Fruit fly (Drosophila melanogaster) whole organism, adult: ENCODE measurements around the gene CG33500.

ENCODE experiments used
- CG11617 ChIP-seq: fragments of 200-800 bp; sonication (Bioruptor generic); optimal IDR thresholded peaks from 2 replicates; lab custom pipeline; 2017; ENCODE audit warnings: mild to moderate bottlenecking, missing biosample characterization, missing genetic modification reagents, missing genetic modification characterization
- CG12768 ChIP-seq: fragments of 200-800 bp; sonication (Bioruptor generic); optimal IDR thresholded peaks from 2 replicates; lab custom pipeline; 2017; ENCODE audit warnings: missing biosample characterization, missing genetic modification characterization, mild to moderate bottlenecking, moderate library complexity, missing genetic modification reagents
- CG14711 ChIP-seq: fragments of 200-800 bp; sonication (Bioruptor generic); optimal IDR thresholded peaks from 2 replicates; lab custom pipeline; 2018; ENCODE audit warnings: missing biosample characterization, mild to moderate bottlenecking, missing genetic modification characterization, moderate library complexity
- CG1620 ChIP-seq: fragments of 200-800 bp; sonication (Bioruptor generic); optimal IDR thresholded peaks from 2 replicates; lab custom pipeline; 2016; ENCODE audit warnings: missing biosample characterization, missing genetic modification characterization
- CG33017 ChIP-seq: fragments of 200-800 bp; sonication (Bioruptor generic); optimal IDR thresholded peaks from 2 replicates; lab custom pipeline; 2018; ENCODE audit warnings: missing biosample characterization, mild to moderate bottlenecking, missing genetic modification characterization, moderate library complexity
- CG5204 ChIP-seq: fragments of 200-800 bp; sonication (Bioruptor generic); optimal IDR thresholded peaks from 2 replicates; lab custom pipeline; 2016; ENCODE audit warnings: missing biosample characterization, missing genetic modification characterization
- CG7045 ChIP-seq: fragments of 200-800 bp; sonication (Bioruptor generic); optimal IDR thresholded peaks from 2 replicates; lab custom pipeline; 2017; ENCODE audit warnings: missing biosample characterization, mild to moderate bottlenecking, missing genetic modification characterization
- CG7101 ChIP-seq: fragments of 200-800 bp; sonication (Bioruptor generic); optimal IDR thresholded peaks from 2 replicates; lab custom pipeline; 2018; ENCODE audit warnings: missing biosample characterization, mild to moderate bottlenecking, missing genetic modification characterization, moderate library complexity
- Clk ChIP-seq: fragments of 200-800 bp; sonication (Bioruptor generic); optimal IDR thresholded peaks from 2 replicates; lab custom pipeline; 2017; ENCODE audit warnings: missing biosample characterization, missing genetic modification characterization
- Crg-1 ChIP-seq: fragments of 200-800 bp; sonication (Bioruptor generic); optimal IDR thresholded peaks from 2 replicates; lab custom pipeline; 2016; ENCODE audit warnings: missing biosample characterization, missing genetic modification characterization
- Hr96 ChIP-seq: fragments of 200-800 bp; sonication (Bioruptor generic); optimal IDR thresholded peaks from 2 replicates; lab custom pipeline; 2016; ENCODE audit warnings: missing biosample characterization, missing genetic modification characterization
- Mnt ChIP-seq: fragments of 200-800 bp; sonication (Bioruptor generic); optimal IDR thresholded peaks from 2 replicates; lab custom pipeline; 2016; ENCODE audit warnings: missing biosample characterization, mild to moderate bottlenecking, missing genetic modification characterization
- bab1 ChIP-seq: fragments of 200-800 bp; sonication (Bioruptor generic); optimal IDR thresholded peaks from 3 replicates; lab custom pipeline; 2019; ENCODE audit warnings: missing biosample characterization, mild to moderate bottlenecking, missing genetic modification characterization, moderate library complexity
- cic ChIP-seq: fragments of 200-800 bp; sonication (Bioruptor generic); optimal IDR thresholded peaks from 2 replicates; lab custom pipeline; 2017; ENCODE audit warnings: missing biosample characterization, mild to moderate bottlenecking, missing genetic modification characterization, moderate library complexity
- cnc ChIP-seq, 2 experiments: fragments of >200 bp; optimal IDR thresholded peaks; 2 replicates each; lab custom pipeline; 2017
- kay ChIP-seq: fragments of 200-800 bp; sonication (Bioruptor generic); peaks from one replicate; lab custom pipeline; 2016; ENCODE audit warnings: missing biosample characterization, missing genetic modification characterization, borderline replicate concordance
- ovo ChIP-seq: fragments of 200-800 bp; sonication (Bioruptor generic); optimal IDR thresholded peaks from 2 replicates; lab custom pipeline; 2016; ENCODE audit warnings: missing biosample characterization, missing genetic modification characterization
- pad ChIP-seq: fragments of 200-800 bp; sonication (Bioruptor generic); optimal IDR thresholded peaks from 3 replicates; lab custom pipeline; 2017; ENCODE audit warnings: missing biosample characterization, missing genetic modification characterization, mild to moderate bottlenecking, moderate library complexity, missing genetic modification reagents
- tj ChIP-seq: fragments of 200-800 bp; sonication (Bioruptor generic); optimal IDR thresholded peaks from 3 replicates; lab custom pipeline; 2017; ENCODE audit warnings: missing biosample characterization, mild to moderate bottlenecking, missing genetic modification characterization, moderate library complexity
- toe ChIP-seq: fragments of 200-800 bp; sonication (Bioruptor generic); optimal IDR thresholded peaks from 2 replicates; lab custom pipeline; 2016; ENCODE audit warnings: missing biosample characterization, missing genetic modification characterization

CG33500 gene

DNA sequence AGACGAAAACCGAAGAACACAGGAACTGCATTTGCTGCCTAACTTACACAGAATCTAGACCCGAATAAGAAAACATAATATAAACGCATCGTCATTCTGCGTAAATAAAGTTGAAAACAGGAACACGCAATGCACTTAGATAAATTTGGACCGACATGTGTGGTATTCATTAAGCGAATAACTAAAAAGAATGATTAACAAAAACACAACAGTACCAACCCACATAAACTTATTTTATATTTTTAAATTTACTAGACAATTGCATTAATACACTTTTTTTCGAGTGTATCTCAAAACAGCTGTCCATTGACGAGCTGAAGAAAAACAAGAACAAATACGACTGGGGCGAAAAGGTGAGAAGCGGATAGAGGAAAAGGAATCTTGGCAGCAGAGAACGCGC, 45.9 kb downstream of the CG33500 start:
- TF ChIP-seq bab1: no peak
- TF ChIP-seq CG7101: peak; percentile 6
- no peak for TF ChIP-seq CG7045
- no peak for TF ChIP-seq Mnt (GFP tag; lab: Kevin White, UChicago)
- no peak for TF ChIP-seq CG12768 (GFP tag; lab: Kevin White, UChicago)
- peak; percentile 11 for TF ChIP-seq CG14711 (tag; lab: Kevin White, UChicago)
- no peak for TF ChIP-seq ovo (GFP tag; lab: Kevin White, UChicago)
- no peak for TF ChIP-seq cic (GFP tag; lab: Kevin White, UChicago)

DNA sequence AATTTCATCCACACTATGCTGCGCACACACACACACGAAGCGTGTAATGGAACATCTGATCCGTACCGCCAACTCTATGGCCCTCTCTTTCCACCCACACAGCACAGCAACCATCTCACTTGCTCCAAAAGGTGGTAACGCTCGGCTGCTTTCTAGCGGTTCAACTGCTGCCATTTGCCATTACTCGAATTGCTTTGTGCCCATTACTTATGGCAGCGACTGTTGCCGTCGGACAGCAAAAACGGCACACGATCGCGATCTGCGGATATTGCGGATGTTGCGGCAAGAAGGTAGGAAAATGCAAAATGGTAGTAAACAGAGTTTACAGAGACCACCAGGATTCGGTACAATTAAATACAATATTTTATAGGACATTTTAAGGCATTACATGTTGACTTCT, 46.4 kb downstream of the CG33500 start:
- TF ChIP-seq tj (GFP tag; lab: Kevin White, UChicago): no peak
- TF ChIP-seq cic (GFP tag; lab: Kevin White, UChicago): no peak
- TF ChIP-seq pad: no peak

DNA sequence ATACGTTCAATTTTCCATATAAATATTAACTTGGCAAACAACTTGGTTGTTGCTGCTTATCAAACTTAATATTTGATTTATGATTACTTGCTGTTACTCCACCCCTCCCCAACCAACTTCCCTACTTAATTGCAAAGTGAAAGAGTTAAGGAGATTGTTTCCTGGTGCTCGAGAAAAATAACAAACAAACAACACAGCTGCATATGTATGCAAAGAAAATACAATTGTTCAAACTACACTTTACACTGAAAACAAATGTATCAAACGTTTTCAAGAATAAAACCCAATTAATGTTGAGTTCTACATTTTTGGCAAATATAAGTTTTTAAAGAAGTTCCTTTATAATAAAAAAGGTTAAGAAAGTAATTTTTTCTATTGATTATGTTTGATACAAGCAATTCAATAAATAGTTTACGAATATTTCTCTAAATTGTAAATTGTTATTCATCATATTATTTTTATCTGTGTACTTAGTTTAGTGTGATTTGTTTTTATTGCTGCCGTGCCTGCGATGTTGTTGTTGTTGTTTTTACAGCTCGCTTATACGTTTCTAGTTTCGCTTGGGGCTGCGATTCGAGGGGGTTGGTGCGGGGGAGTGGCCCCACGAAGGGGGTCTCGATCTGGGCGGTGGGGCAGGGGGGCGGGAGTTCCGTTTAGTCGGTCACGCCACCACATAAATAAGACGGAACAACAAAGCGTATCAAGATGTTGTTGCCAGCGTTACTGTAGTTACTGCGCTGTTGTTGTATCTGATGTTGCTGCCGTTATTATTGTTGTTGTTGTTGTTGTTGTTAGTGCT, 47.4 kb downstream of the CG33500 start:
- no peak for TF ChIP-seq CG1620 (GFP tag; lab: Kevin White, UChicago)
- TF ChIP-seq cic (GFP tag; lab: Kevin White, UChicago): no peak
- TF ChIP-seq CG33017: peak; percentile 77
- peak; percentile 70 for TF ChIP-seq CG7045
- no peak for TF ChIP-seq Mnt (GFP tag; lab: Kevin White, UChicago)
- no peak for TF ChIP-seq kay (GFP tag; lab: Kevin White, UChicago)
- TF ChIP-seq cnc (optimal IDR thresholded peaks at IDR 0.05; lab: Kevin White, UChicago): no peak
- TF ChIP-seq toe (GFP tag; lab: Kevin White, UChicago): no peak
- peak; percentile 64 for TF ChIP-seq CG7101
- peak; percentile 71 for TF ChIP-seq CG14711 (tag; lab: Kevin White, UChicago)
- no peak for TF ChIP-seq Clk (GFP tag; lab: Kevin White, UChicago)
- peak; percentile 0 for TF ChIP-seq Hr96 (GFP tag; lab: Kevin White, UChicago)
- TF ChIP-seq CG5204 (GFP tag; lab: Kevin White, UChicago): peak; percentile 33
- peak; percentile 60 for TF ChIP-seq CG12768 (GFP tag; lab: Kevin White, UChicago)
- TF ChIP-seq tj (GFP tag; lab: Kevin White, UChicago): no peak
- TF ChIP-seq CG11617 (GFP tag; lab: Kevin White, UChicago): peak; percentile 45
- TF ChIP-seq Crg-1 (GFP tag; lab: Kevin White, UChicago): no peak

DNA sequence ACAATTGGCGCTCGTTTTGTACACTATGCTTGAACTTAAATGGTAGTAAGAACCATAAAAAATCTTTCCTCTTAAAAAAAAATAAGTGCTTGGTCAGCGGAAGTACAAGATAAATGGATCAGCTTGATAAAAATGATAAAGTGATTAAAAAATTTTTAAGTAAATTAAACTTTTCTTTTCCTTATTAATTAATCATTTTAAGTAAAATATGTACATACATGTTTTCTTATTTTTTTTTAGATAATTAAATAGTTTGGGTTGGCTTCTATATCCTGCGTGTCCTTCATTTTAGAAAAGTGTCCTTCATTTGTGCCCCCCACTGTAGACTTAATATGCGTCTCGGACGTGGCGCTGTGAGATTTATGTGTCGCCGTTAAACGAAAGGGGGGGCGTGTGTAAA, 48.2 kb downstream of the CG33500 start:
- TF ChIP-seq tj (GFP tag; lab: Kevin White, UChicago) (no peak), CG1620 (GFP tag; lab: Kevin White, UChicago) (no peak), toe (GFP tag; lab: Kevin White, UChicago) (no peak), CG7101 (no peak), Clk (GFP tag; lab: Kevin White, UChicago) (no peak)

DNA sequence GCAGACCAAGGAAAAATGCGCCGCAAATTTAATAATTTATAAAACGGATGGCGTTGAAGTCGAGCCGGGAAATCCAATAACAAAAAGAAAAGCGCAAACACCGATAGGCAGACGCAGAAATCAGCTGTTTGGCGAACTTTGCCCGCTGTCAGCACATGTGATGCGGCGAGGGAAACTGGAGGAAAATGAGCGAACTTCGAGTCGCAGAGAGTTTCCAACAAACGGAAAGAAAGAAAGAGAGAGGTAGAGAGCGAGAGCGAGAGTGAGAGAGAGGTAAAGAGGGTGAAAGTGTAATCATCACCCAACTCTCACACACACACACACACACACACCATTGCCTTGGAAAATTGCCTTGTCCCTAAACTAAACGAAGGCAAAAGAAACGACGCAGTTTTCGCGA, 48.8 kb downstream of the CG33500 start:
- TF ChIP-seq CG12768 (GFP tag; lab: Kevin White, UChicago) (peak; percentile 81), toe (GFP tag; lab: Kevin White, UChicago) (no peak)
